Worm (Caenorhabditis elegans): ENCODE results near the gene F16B4.7.

Gene F16B4.7

DNA sequence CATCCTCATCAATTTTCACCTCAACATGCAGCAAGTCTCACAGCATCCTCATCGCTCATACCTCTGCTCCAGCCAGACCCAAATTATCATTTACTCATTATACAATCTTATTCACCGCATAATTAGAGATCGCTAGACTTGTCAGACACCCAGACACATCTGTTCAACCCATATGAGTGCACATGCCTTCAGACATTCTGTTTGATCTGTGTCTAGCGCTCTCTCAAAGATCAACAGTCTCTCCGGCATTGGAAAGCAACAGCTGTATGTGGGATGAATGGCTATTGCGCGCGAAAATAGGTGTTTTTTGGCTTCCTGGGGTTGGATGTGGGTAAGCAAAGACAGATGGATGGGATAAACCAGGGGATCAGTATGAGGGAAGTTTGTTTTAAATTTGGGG is 12.9 kb upstream of the F16B4.7 start:
- no peak for TF ChIP-seq him-1 (tag; optimal IDR thresholded peaks at IDR 0.05)
- no peak for TF ChIP-seq dao-5 (tag; optimal IDR thresholded peaks at IDR 0.05)

DNA sequence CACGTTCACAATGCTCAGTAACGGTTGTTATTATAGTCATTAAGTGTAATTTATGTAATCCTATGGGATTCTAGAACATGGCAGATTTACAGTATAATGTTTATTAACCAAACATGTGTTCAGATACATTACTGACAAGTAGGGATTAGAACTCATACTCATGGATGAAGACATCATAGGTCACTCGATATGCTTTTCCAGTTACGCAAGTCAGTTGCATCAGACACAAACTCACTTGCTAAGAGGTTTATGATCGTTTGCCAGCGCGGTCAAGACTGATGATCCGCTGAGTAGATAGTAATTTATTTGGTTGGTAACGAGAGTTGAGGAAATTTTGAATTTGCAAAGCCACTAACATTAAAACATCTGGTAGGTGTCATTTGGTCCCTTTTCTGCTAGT is 10.9 kb upstream of the F16B4.7 start:
- TF ChIP-seq W03F9.2 (tag; optimal IDR thresholded peaks at IDR 0.05) (no peak), him-1 (tag; optimal IDR thresholded peaks at IDR 0.05) (no peak), dao-5 (tag; optimal IDR thresholded peaks at IDR 0.05) (no peak)

DNA sequence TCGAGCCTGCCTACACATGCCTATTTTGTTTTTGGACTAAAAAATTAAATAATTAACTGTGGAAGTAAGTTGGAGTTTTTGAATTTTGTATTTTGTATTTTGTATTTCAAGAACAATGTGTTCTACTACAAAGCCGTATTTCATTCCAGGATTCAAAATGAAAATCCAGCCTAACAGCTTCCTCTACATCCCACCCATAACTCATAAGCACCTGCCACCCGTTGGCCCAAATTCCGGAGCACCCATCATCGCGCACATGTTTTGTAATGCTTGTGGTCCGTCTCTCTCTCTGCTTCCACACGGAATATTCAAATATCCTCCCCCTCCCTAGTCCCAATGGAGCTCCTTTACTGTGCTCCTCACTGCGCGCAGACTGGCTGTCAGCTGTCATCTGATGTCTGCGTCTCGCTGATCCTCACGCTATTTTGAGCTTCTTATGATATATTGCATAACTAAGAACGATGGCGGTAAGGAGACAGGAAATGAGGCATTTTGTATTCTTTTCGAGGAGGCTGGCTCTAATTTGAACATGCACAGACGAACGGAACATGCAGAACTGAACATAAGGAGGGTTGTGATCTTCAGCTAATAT is 9.9 kb upstream of the F16B4.7 start:
- TF ChIP-seq dao-5 (tag; optimal IDR thresholded peaks at IDR 0.05), result no peak
- no peak for TF ChIP-seq W03F9.2 (tag; optimal IDR thresholded peaks at IDR 0.05)
- no peak for TF ChIP-seq him-1 (tag; optimal IDR thresholded peaks at IDR 0.05)

DNA sequence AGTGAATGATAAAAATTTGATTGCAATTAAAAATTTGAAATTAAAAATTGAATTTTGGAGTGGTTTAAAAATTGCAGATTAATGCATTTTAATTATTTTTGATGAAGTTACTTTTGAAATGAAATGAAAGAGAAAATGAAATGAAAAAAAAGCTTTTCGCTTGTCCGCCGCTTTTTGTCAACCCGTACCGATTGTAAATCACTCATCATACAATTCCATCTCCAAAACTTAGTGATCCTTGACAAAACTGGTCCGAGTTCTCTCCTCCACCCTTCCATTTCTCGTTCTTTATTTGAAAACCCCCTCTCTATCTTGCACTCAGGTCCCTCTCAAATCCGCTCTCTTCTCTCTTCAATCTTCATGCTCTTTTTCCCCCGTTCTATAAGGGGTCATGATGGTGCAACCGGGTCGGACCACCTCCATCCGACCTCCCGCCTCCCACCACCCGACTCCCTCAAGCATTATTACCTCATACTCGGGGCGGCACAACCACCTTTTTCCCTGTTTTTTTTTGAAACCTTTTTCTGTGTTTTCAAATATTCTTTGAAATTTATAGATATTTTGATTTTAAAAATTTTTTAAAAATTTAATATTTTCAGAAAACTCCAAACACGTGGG is 8.3 kb upstream of the F16B4.7 start:
- TF ChIP-seq W03F9.2 (tag; optimal IDR thresholded peaks at IDR 0.05) (no peak), dao-5 (tag; optimal IDR thresholded peaks at IDR 0.05) (no peak), him-1 (tag; optimal IDR thresholded peaks at IDR 0.05) (no peak)

DNA sequence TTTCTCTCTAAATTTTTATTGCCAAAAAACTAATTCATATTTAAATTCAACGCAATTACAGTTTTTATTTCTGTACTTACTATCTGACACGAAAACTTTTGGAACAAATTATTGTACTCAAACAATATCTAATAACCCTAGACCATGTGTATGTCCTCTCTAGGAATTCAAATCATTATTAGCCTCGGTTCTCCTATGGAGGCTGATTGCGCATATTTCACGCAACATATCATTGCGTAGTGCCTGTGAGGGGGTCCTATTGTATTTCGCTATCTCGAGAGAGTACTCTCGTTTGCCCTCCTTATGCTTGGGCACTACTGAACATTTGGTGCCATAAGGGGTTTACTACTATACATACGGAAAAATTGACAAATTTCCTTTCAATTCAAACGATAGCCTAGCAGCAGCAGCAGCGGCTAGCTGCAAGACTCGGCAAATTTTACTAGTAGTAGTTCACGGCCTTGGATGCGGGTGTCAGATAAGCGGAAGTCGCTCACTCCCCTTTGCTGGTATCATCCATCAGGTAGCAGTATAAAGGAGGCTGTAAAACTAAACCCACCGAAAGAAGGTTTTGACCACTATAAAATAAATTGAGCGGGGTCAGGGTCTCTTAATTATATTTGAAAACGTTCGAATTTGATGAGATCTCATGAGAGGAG is 6.8 kb upstream of the F16B4.7 start:
- TF ChIP-seq W03F9.2 (tag; optimal IDR thresholded peaks at IDR 0.05), result no peak
- TF ChIP-seq dao-5 (tag; optimal IDR thresholded peaks at IDR 0.05), result no peak

DNA sequence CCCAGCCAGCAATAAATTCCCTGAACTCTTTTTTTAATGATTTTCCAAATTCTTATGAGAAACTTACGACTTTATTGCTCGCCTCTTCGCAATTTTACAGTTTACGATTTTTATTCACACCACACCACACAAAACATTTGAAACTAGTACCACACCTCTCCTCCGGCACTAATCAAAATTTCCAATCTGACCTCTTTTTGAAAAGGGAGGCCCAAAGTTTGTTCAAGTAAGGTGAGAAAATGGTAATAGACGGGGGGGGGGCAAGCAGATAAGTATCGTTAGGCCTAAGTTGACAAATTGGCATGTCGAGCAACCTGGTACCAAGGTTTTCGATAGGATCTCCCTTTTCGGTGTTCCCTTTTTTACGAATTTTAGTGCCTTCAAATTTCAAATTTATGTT is 5.7 kb upstream of the F16B4.7 start:
- TF ChIP-seq W03F9.2 (tag; optimal IDR thresholded peaks at IDR 0.05), result no peak
- no peak for TF ChIP-seq dao-5 (tag; optimal IDR thresholded peaks at IDR 0.05)
- no peak for TF ChIP-seq him-1 (tag; optimal IDR thresholded peaks at IDR 0.05)

DNA sequence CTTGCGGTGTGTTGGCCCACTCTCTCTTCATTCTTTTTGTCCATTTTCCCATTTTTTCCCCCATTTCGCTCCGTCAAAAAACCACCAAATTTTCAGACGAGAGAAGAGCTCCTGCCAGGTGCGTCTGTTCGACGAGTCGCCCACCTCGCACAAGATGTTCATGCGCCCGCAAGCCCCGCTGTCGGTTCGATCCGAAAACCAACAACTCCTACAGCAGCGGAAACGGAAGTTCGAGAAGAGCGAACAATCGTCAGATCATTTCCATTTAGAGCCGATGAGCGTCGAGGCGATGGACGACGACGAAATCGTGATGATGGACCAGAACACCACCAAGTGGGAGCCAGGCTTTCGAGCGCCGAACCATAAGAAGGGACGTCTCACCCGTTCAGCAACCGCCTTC is 2.3 kb upstream of the F16B4.7 start:
- TF ChIP-seq him-1 (tag; optimal IDR thresholded peaks at IDR 0.05) (no peak), W03F9.2 (tag; optimal IDR thresholded peaks at IDR 0.05) (no peak), dao-5 (tag; optimal IDR thresholded peaks at IDR 0.05) (no peak)

DNA sequence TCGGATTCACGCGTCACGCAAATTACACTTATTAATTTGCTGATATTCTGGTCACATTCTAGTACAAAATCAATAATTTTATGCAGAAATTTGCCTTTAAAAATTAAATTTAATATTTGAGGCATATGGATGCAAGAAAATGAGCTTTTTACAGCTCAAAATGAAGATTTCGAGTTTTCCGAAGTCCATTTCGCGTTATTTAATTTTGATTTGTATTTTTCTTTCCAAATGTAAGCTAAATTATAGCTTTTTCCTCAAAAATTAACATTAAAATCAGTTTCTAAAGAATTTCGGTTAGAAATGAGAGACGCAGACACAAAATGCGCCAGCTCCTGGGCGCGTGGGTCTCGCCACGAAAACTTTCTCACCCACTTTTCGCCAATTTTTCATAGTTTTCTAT is 1.4 kb downstream of the F16B4.7 start, which contains the start of gene F16B4.6:
F16B4.6 (plus strand) TSS at position 301 of the 400 bp plus-strand sequence.
- no peak for TF ChIP-seq dao-5 (tag; optimal IDR thresholded peaks at IDR 0.05)
- no peak for TF ChIP-seq him-1 (tag; optimal IDR thresholded peaks at IDR 0.05)

DNA sequence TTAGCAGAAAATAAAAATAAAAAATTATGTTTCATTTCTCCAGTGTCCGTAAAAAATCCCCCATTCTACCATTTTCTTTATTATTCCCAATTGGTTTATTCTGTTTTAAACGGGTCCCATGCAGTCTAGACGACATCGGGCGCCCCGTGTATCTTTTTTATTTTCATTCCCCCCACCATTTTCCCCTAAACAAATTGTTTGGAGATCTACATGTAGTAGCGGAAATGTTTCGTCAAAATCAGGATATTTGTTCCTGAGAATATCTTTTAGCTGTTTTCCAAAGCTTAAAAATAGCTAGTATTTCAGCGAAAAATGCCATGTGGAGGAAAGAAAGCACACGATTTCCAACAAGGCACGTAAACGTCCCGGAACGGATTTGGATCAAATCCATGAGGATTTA is 2.6 kb downstream of the F16B4.7 start, which contains the start of gene F16B4.5:
F16B4.5 (plus strand) TSS at position 301 of the 400 bp plus-strand sequence.
- TF ChIP-seq dao-5 (tag; optimal IDR thresholded peaks at IDR 0.05) (no peak), him-1 (tag; optimal IDR thresholded peaks at IDR 0.05) (no peak), W03F9.2 (tag; optimal IDR thresholded peaks at IDR 0.05) (no peak)

DNA sequence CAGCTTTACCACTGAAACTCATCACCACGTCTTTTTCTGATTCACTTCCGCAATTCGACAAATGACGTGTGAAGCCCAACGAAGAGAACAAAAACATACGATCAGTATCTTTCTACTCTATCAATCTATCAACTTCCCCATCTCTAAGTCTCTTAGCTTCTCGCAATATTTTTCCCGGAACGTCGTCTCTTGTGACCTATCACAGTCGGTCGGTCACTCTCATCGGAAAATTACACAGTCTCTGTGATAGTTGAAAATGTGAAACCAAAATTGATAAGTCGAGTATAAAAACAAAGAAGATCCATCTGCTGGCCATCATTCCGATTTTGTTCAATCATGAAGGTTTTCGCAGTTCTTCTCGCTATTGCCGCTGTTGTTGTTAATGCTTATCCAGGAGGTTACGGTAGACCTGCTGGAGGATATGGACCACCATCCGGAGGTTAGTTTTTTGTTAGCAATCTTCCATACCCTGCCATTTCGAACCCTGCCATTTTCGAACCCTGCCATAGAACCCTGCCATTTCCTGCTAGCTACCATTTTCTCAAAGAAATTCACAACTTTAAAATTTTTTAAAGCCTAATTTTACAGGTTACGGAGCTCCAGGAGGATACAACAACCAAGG is 8.4 kb downstream of the F16B4.7 start, which contains the start of gene F16B4.4:
F16B4.4 (plus strand) TSS at position 221 of the 622 bp plus-strand sequence.
- TF ChIP-seq dao-5 (tag; optimal IDR thresholded peaks at IDR 0.05), result no peak
- no peak for TF ChIP-seq W03F9.2 (tag; optimal IDR thresholded peaks at IDR 0.05)
- no peak for TF ChIP-seq him-1 (tag; optimal IDR thresholded peaks at IDR 0.05)

DNA sequence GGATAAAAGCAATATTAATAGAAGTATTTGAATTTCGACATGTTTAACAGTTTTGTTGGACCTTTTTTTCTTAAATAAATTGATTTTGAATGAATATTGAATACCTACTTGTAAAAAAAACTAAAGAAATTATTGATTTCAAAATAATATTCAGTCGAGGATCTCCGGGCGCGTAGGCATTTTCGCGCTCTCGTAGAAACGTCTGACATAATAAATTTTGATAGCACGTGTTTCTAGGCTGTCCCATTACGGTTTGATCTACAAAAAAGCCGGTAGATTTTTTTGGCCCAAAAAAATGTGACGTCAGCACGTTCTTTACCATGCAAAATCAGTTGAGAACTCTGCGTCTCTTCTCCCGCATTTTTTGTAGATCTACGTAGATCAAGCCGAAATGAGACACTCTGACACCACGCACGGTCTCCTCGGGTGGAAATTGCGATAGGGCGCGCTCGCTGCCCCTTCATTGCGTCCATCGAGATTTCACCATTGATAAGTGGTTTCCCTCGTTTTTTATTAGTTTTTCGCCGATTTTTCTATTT is 9.1 kb downstream of the F16B4.7 start:
- TF ChIP-seq dao-5 (tag; optimal IDR thresholded peaks at IDR 0.05), result no peak
- TF ChIP-seq him-1 (tag; optimal IDR thresholded peaks at IDR 0.05), result no peak
- TF ChIP-seq W03F9.2 (tag; optimal IDR thresholded peaks at IDR 0.05), result no peak

DNA sequence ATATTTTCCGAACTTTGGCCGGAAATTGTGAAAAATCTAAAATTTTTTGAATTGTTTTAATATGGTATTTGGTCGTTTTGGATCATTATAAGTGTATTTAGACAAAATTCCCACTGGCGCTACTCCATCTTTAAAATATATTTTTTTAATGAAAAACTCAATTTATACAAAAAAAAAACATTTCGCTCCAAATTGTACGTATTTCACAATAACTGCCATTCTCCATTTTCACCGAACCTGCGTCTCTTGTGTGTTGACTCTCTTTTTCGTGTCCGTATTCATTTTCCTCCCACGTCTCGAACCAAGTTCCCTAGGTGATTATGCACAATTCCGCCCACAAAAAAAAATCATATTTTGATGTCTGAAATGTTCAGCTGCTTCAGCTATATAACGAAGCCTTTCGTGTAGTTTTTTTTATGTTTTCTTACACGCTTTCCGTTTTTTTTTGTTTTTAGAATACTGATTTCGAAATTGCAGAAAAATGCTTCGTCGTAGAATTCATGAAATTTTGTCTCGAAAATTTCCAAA is 15.1 kb downstream of the F16B4.7 start, which contains the start of gene F16B4.2:
F16B4.2 (plus strand) TSS at position 478 of the 528 bp plus-strand sequence.
- TF ChIP-seq dao-5 (tag; optimal IDR thresholded peaks at IDR 0.05) (no peak), W03F9.2 (tag; optimal IDR thresholded peaks at IDR 0.05) (no peak), him-1 (tag; optimal IDR thresholded peaks at IDR 0.05) (no peak)

DNA sequence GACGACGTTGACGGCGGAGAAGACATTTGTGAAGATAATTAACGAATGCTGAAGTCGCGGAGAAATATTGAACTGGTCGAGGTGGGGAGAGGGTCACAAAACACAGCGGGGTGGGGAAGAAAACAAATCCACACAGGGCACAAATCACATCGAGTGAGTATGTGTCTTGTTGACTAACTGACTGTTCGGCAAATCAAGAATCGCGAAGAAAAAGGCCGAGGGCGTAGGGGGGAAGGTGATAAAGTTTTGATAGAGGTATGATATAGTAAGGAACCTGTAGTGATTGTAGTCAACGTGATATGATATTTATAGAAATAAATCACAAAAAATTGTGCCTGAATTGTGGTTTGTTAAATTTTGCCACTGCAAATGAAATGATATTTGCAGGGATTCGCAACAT is 22.3 kb downstream of the F16B4.7 start, which contains the start of gene nhr-178:
nhr-178 (minus strand) TSS at position 164 of the 400 bp plus-strand sequence.
- TF ChIP-seq him-1 (tag; optimal IDR thresholded peaks at IDR 0.05), result no peak
- no peak for TF ChIP-seq W03F9.2 (tag; optimal IDR thresholded peaks at IDR 0.05)
- TF ChIP-seq dao-5 (tag; optimal IDR thresholded peaks at IDR 0.05), result no peak
